Fruit fly (Drosophila melanogaster): Measurements from ENCODE around the gene CG17834.

Gene CG17834

DNA sequence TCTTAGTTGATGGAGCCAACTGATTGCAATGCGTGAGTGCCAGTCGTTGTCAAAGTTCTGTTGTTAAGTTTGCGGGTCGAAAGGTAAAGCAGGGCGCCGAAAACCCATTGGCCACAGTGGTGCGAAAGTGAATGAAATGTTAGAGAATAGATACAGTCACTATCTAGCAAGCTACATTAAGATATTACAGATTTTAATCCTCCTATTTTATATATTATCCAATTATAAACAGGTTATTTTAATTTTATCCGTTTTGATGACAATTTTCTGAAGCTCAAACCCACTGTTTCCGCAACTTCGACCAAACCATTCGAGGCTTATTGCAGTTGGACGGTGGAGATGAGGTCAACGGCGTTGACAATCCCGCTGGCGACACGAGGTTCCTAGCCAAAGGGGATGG, 23.5 kb downstream of the CG17834 start:
- no peak for TF ChIP-seq CG43689 (GFP tag; IDR thresholded peaks at IDR 0.05)
- TF ChIP-seq grau (tag; optimal IDR thresholded peaks at IDR 0.05), result peak; percentile 28
- TF ChIP-seq Sin3A (optimal IDR thresholded peaks at IDR 0.05), result no peak
- no peak for TF ChIP-seq Nf-YB (GFP tag; optimal IDR thresholded peaks at IDR 0.05)
- no peak for TF ChIP-seq Taf1 (GFP tag; IDR thresholded peaks at IDR 0.05)
- peak; percentile 62 for TF ChIP-seq CG2712 (tag; optimal IDR thresholded peaks at IDR 0.05)
- no peak for TF ChIP-seq CG13424 (tag; optimal IDR thresholded peaks at IDR 0.05)
- peak in 1 of 3 experiments; percentile 42 for TF ChIP-seq lola (GFP tag; optimal IDR thresholded peaks at IDR 0.05)
- no peak for TF ChIP-seq gt (GFP tag; IDR thresholded peaks at IDR 0.05)
- peak; percentile 3 for TF ChIP-seq CG12942 (GFP tag; optimal IDR thresholded peaks at IDR 0.05)
- TF ChIP-seq CG7556 (GFP tag; optimal IDR thresholded peaks at IDR 0.05), result no peak
- TF ChIP-seq Poxn (GFP tag; IDR thresholded peaks at IDR 0.05), result no peak
- peak; percentile 24 for TF ChIP-seq Chrac-16 (GFP tag; optimal IDR thresholded peaks at IDR 0.05)
- TF ChIP-seq Med (GFP tag), result peak; percentile 15
- no peak for TF ChIP-seq chif (GFP tag; optimal IDR thresholded peaks at IDR 0.05)
- no peak for TF ChIP-seq CrebB (tag; optimal IDR thresholded peaks at IDR 0.05)
- TF ChIP-seq onecut (GFP tag; IDR thresholded peaks at IDR 0.05), result no peak
- TF ChIP-seq hkb (optimal IDR thresholded peaks at IDR 0.05), result no peak
- TF ChIP-seq hkb (GFP tag; IDR thresholded peaks at IDR 0.05), result peak; percentile 38; the same call in 1 of the 2 replicates
- peak; percentile 47; the same call in 2 of the 3 replicates for TF ChIP-seq row (GFP tag; IDR thresholded peaks at IDR 0.05)
- no peak for TF ChIP-seq CkIIα-i1 (GFP tag; IDR thresholded peaks at IDR 0.05)
- no peak for TF ChIP-seq Aef1 (GFP tag; IDR thresholded peaks at IDR 0.05)
- no peak for TF ChIP-seq Atf3 (GFP tag; optimal IDR thresholded peaks at IDR 0.05)
- TF ChIP-seq CG6689 (GFP tag; IDR thresholded peaks at IDR 0.05), result peak; percentile 65
- TF ChIP-seq aop (GFP tag; IDR thresholded peaks at IDR 0.05), result no peak
- no peak for TF ChIP-seq sd (tag; optimal IDR thresholded peaks at IDR 0.05)
- TF ChIP-seq Hr78 (GFP tag; optimal IDR thresholded peaks at IDR 0.05), result no peak
- no peak for TF ChIP-seq jumu (GFP tag; optimal IDR thresholded peaks at IDR 0.05)
- TF ChIP-seq Xrp1 (GFP tag; IDR thresholded peaks at IDR 0.05), result peak; percentile 72
- TF ChIP-seq ranshi (GFP tag; IDR thresholded peaks at IDR 0.05), result 0 out of 2 replicates have a peak, but pooled peaks have one; percentile 60
- no peak for TF ChIP-seq CG4854 (GFP tag; optimal IDR thresholded peaks at IDR 0.05)
- TF ChIP-seq Hey (tag; optimal IDR thresholded peaks at IDR 0.05), result no peak
- TF ChIP-seq az2 (GFP tag; optimal IDR thresholded peaks at IDR 0.05), result peak; percentile 21
- TF ChIP-seq CG3726 (GFP tag; IDR thresholded peaks at IDR 0.05), result no peak
- TF ChIP-seq CG16779 (GFP tag; IDR thresholded peaks at IDR 0.05), result no peak
- TF ChIP-seq HmgZ (tag; optimal IDR thresholded peaks at IDR 0.05), result no peak
- 0 out of 2 replicates have a peak, but pooled peaks have one; percentile 22 for TF ChIP-seq CG4360 (GFP tag; IDR thresholded peaks at IDR 0.05)
- TF ChIP-seq sens-2 (GFP tag; IDR thresholded peaks at IDR 0.05), result no peak
- peak; percentile 70 for TF ChIP-seq ci (GFP tag; IDR thresholded peaks at IDR 0.05)
- TF ChIP-seq Lhr (GFP tag; optimal IDR thresholded peaks at IDR 0.05), result no peak
- peak; percentile 63 for TF ChIP-seq dmrt11E (tag; optimal IDR thresholded peaks at IDR 0.05)
- peak; percentile 24; the same call in 1 of the 2 replicates for TF ChIP-seq CG10366 (GFP tag; IDR thresholded peaks at IDR 0.05)
- TF ChIP-seq CG7745 (tag; optimal IDR thresholded peaks at IDR 0.05), result no peak
- TF ChIP-seq ken (GFP tag; IDR thresholded peaks at IDR 0.05), result no peak
- peak; percentile 18 for TF ChIP-seq PHDP (tag; optimal IDR thresholded peaks at IDR 0.05)
- TF ChIP-seq E2f2 (GFP tag; IDR thresholded peaks at IDR 0.05), result 0 out of 2 replicates have a peak, but pooled peaks have one; percentile 13
- TF ChIP-seq Neu2 (GFP tag; optimal IDR thresholded peaks at IDR 0.05; ENCODE audit: borderline replicate concordance), result no peak
- TF ChIP-seq CG9797 (GFP tag; optimal IDR thresholded peaks at IDR 0.05), result no peak
- peak; percentile 47 for TF ChIP-seq CG17359 (tag; optimal IDR thresholded peaks at IDR 0.05)
- no peak for TF ChIP-seq Dad (GFP tag; optimal IDR thresholded peaks at IDR 0.05)
- no peak for TF ChIP-seq CG10274 (GFP tag; optimal IDR thresholded peaks at IDR 0.05)
- no peak for TF ChIP-seq CG12299 (tag; optimal IDR thresholded peaks at IDR 0.05)
